Worm (Caenorhabditis elegans): ENCODE data around the gene C56G2.5.

- no peak for TF ChIP-seq elt-3 (tag; optimal IDR thresholded peaks at IDR 0.05)
- TF ChIP-seq elt-2 (tag; optimal IDR thresholded peaks at IDR 0.05), result no peak
- TF ChIP-seq nhr-237 (tag; optimal IDR thresholded peaks at IDR 0.05), result no peak
These were observed 16.2 kb downstream of the C56G2.5 start for ce11 chrIII:6307832-6308231.

Data from whole organism, L3 larva.